Worm (Caenorhabditis elegans) whole organism, L2 larva: ENCODE measurements around the gene ZK1240.5.
A peak's percentile ranks its signal among the peaks of the same experiment; 100 is the strongest.

Experiments used
- C34F6.9 ChIP-seq: fragments of 150-350 bp; optimal IDR thresholded peaks from 2 replicates; lab custom pipeline; 2014; ENCODE audit warnings: missing biosample characterization, missing genetic modification characterization
- Y55F3AM.14 ChIP-seq: fragments of 200-800 bp; sonication (Bioruptor generic); optimal IDR thresholded peaks from 2 replicates; lab custom pipeline; 2018; ENCODE audit warnings: mild to moderate bottlenecking, missing genetic modification characterization, missing compliant biosample characterization
- aly-2 ChIP-seq: fragments of 150-350 bp; optimal IDR thresholded peaks from 2 replicates; lab custom pipeline; 2014; ENCODE audit warnings: missing biosample characterization, missing genetic modification characterization
- blmp-1 ChIP-seq: sonication (generic microtip); optimal IDR thresholded peaks from 2 replicates; lab custom pipeline; 2017; ENCODE audit warnings: missing genetic modification characterization, mild to moderate bottlenecking, missing compliant biosample characterization, antibody characterized with exemption, moderate library complexity; ENCODE audit not compliant: insufficient read depth
- ceh-82 ChIP-seq: fragments of 150-350 bp; optimal IDR thresholded peaks from 2 replicates; lab custom pipeline; 2014; ENCODE audit warnings: missing biosample characterization, missing genetic modification characterization
- dmd-4 ChIP-seq: sonication (generic microtip); optimal IDR thresholded peaks from 2 replicates; lab custom pipeline; 2017; ENCODE audit warnings: missing biosample characterization, missing genetic modification characterization
- egl-27 ChIP-seq: sonication (generic microtip); optimal IDR thresholded peaks from 3 replicates; lab custom pipeline; 2017; ENCODE audit warnings: missing biosample characterization, missing genetic modification reagents, missing genetic modification characterization
- fos-1 ChIP-seq: fragments of 150-350 bp; optimal IDR thresholded peaks from 2 replicates; lab custom pipeline; 2014; ENCODE audit warnings: missing biosample characterization, missing genetic modification characterization
- lin-39 ChIP-seq: fragments of 150-350 bp; optimal IDR thresholded peaks from 2 replicates; lab custom pipeline; 2014; ENCODE audit warnings: missing biosample characterization, missing genetic modification reagents, missing genetic modification characterization
- lsy-2 ChIP-seq, 2 experiments: fragments of 150-350 bp in 1 of 2; sonication (generic microtip) in 1 of 2; optimal IDR thresholded peaks; 2 replicates each; lab custom pipeline; 2014 to 2017; ENCODE audit warnings: missing biosample characterization in 2 of 2, missing genetic modification characterization in 2 of 2
- mdl-1 ChIP-seq, 2 experiments: fragments of 150-350 bp in 1 of 2; sonication (generic microtip) in 1 of 2; optimal IDR thresholded peaks; 2 replicates each; lab custom pipeline; 2017; ENCODE audit warnings: missing biosample characterization in 2 of 2, missing genetic modification characterization in 2 of 2
- nhr-12 ChIP-seq: fragments of 150-350 bp; optimal IDR thresholded peaks from 2 replicates; lab custom pipeline; 2014; ENCODE audit warnings: missing biosample characterization, missing genetic modification characterization
- nhr-129 ChIP-seq: fragments of 150-350 bp; optimal IDR thresholded peaks from 2 replicates; lab custom pipeline; 2014; ENCODE audit warnings: missing biosample characterization, missing genetic modification characterization
- nhr-21 ChIP-seq: fragments of 150-350 bp; optimal IDR thresholded peaks from 2 replicates; lab custom pipeline; 2014; ENCODE audit warnings: missing biosample characterization, missing genetic modification characterization
- nhr-23 ChIP-seq: fragments of 150-350 bp; optimal IDR thresholded peaks from 2 replicates; lab custom pipeline; 2014; ENCODE audit warnings: missing biosample characterization, missing genetic modification reagents, missing genetic modification characterization
- nhr-237 ChIP-seq: fragments of 150-350 bp; optimal IDR thresholded peaks from 2 replicates; lab custom pipeline; 2014; ENCODE audit warnings: missing biosample characterization, missing genetic modification characterization
- nhr-25 ChIP-seq: fragments of 150-350 bp; sonication (generic microtip); optimal IDR thresholded peaks from 3 replicates; lab custom pipeline; 2014; ENCODE audit warnings: missing biosample characterization, missing genetic modification characterization
- nhr-6 ChIP-seq: fragments of 150-350 bp; optimal IDR thresholded peaks from 2 replicates; lab custom pipeline; 2014; ENCODE audit warnings: missing biosample characterization, missing genetic modification characterization
- peb-1 ChIP-seq: fragments of 150-350 bp; optimal IDR thresholded peaks from 2 replicates; lab custom pipeline; 2014; ENCODE audit warnings: missing biosample characterization, missing genetic modification characterization
- sem-4 ChIP-seq: fragments of 150-350 bp; optimal IDR thresholded peaks from 2 replicates; lab custom pipeline; 2014; ENCODE audit warnings: missing biosample characterization, missing genetic modification reagents, missing genetic modification characterization
- sma-3 ChIP-seq: sonication (generic microtip); optimal IDR thresholded peaks from 2 replicates; lab custom pipeline; 2016; ENCODE audit warnings: missing genetic modification reagents, missing genetic modification characterization, missing compliant biosample characterization
- sma-9 ChIP-seq, 2 experiments: fragments of 150-350 bp in 1 of 2; sonication (generic microtip) in 1 of 2; optimal IDR thresholded peaks; 2 replicates each; lab custom pipeline; 2014 to 2016; ENCODE audit warnings: missing genetic modification characterization in 2 of 2, mild to moderate bottlenecking in 1 of 2, missing biosample characterization in 1 of 2, missing compliant biosample characterization in 1 of 2, missing genetic modification reagents in 1 of 2, moderate library complexity in 1 of 2
- unc-39 ChIP-seq: fragments of 150-350 bp; optimal IDR thresholded peaks from 2 replicates; lab custom pipeline; 2014; ENCODE audit warnings: missing biosample characterization, missing genetic modification characterization
- ztf-4 ChIP-seq: fragments of 150-350 bp; optimal IDR thresholded peaks from 2 replicates; lab custom pipeline; 2014; ENCODE audit warnings: missing biosample characterization, missing genetic modification characterization

The ZK1240.5 gene

ce11 chrII:2328963-2329442 lies 11.3 kb upstream of the ZK1240.5 start, which contains the start of the genes ZK1240.8 and ZK1240.1:
Gene ZK1240.8 (minus strand): TSS chrII:2329063.
Gene ZK1240.1 (plus strand): TSS chrII:2329392.
- no peak for TF ChIP-seq nhr-237 (tag; lab: Kevin White, UChicago)
- TF ChIP-seq unc-39 (tag; lab: Kevin White, UChicago), result no peak
- TF ChIP-seq, all 48 proteins: peak for 0

DNA sequence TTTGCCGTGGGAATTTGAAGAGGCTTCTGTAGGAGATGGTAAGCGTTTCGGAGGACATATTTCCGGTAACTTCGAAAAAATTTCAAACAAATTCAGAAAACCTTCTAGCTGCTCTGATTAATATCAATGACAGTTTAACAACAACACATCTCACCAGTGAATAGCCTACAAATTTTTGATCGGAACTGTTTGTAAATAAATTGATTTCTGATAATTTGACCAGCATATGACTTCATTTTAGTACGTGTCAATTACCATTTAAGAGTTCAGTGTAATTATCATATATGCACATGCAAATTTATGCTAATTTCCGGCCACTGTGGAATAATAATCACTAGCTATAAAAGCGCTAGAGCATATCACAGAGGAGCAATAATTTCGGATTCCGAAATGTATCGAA lies 7.2 kb upstream of the ZK1240.5 start, which contains the start of gene ZK1240.11:
TSS of gene ZK1240.11 (plus strand) at position 301 of the 400 bp plus-strand sequence.
- TF ChIP-seq mdl-1 (tag; optimal IDR thresholded peaks at IDR 0.05; lab: Kevin White, UChicago) (no peak), sem-4 (tag; lab: Kevin White, UChicago) (no peak), lsy-2 (tag; optimal IDR thresholded peaks at IDR 0.05; lab: Kevin White, UChicago) (no peak), aly-2 (tag; lab: Kevin White, UChicago) (no peak), sma-3 (GFP tag; lab: Kevin White, UChicago) (no peak), dmd-4 (no peak), nhr-12 (no peak), nhr-25 (no peak), nhr-129 (no peak)

DNA sequence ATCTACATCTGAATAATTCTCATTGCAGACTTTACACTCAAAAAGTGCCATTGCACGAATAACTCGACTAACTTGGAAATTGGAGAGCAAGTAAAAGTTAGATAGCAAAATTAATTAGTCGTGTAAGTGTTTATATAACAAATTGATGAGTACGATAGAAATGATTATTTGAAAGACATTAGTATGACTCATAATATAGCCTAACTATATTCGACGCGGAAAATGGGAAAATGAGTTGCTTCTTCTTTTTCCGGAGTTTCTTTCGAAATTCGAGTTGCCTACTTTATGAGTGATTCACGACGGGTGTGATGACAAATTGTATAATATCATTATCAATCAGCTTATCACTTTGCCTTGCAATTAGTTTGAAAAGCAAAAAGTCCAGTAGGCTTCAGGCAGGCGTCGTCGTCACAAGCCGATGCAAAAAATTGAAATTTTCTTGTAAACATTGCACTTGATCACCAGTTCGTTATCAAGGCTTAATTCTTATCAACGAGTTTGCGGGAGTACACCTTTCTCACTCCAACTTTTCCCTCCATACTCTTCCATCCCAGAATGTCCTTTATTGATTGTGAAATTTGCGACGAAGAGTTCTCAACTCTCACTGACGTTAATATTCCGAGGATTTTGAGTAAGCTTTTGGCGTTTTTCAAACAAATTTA lies 5.3 kb upstream of the ZK1240.5 start, which contains the start of the genes ZK1240.6 and ZK1240.2:
TSS of gene ZK1240.6 (minus strand) at position 51 of the 662 bp plus-strand sequence.
TSS of gene ZK1240.2 (plus strand) at position 520 of the 662 bp plus-strand sequence.
- TF ChIP-seq nhr-23 (tag; lab: Kevin White, UChicago) (no peak), fos-1 (tag; lab: Kevin White, UChicago) (peak; percentile 76), lsy-2 (tag; optimal IDR thresholded peaks at IDR 0.05; lab: Kevin White, UChicago) (no peak), sma-9 (GFP tag; optimal IDR thresholded peaks at IDR 0.05; lab: Kevin White, UChicago) (peak; percentile 21), sma-9 (tag; optimal IDR thresholded peaks at IDR 0.05; lab: Kevin White, UChicago) (no peak), nhr-6 (no peak), egl-27 (tag; lab: Kevin White, UChicago) (no peak)

- no peak for TF ChIP-seq Y55F3AM.14 (GFP tag; lab: Kevin White, UChicago)
- no peak for TF ChIP-seq nhr-237 (tag; lab: Kevin White, UChicago)
- no peak for TF ChIP-seq mdl-1 (tag; optimal IDR thresholded peaks at IDR 0.05; lab: Kevin White, UChicago)
- no peak for TF ChIP-seq aly-2 (tag; lab: Kevin White, UChicago)
- no peak for TF ChIP-seq ztf-4 (tag; lab: Kevin White, UChicago)
- TF ChIP-seq fos-1 (tag; lab: Kevin White, UChicago), result peak; percentile 87
Observed at ce11 chrII:2320097-2320496, 2.4 kb upstream of the ZK1240.5 start, which contains the start of gene ZK1240.3. Gene ZK1240.3 (plus strand): TSS chrII:2320334.

- TF ChIP-seq nhr-21 (tag; lab: Kevin White, UChicago), result no peak
Observed at ce11 chrII:2312747-2313146, 5.0 kb downstream of the ZK1240.5 start, which contains the start of the genes trim-21 and B0281.1. Gene trim-21 (minus strand): TSS chrII:2312847. Gene B0281.1 (plus strand): TSS chrII:2313067.

DNA sequence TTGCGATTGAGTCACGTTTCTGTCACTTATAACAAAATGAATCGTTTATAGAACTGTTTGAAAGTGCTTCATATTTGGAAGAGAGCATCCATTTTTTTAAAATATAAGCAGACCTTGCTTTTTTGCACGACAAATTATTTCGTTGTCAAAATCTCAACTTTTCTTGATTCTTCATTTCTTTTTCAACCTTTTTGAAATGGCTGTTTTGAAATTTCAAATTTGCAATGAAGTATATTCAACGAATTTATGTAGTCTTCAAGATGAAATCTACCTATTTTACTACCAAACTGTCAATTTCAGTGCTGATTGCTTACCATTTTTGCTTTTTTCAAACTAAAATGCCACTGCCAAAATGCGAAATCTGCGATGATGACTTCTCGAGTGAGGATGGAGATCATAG lies 11.0 kb downstream of the ZK1240.5 start, which contains the start of gene B0281.3:
TSS of gene B0281.3 (plus strand) at position 301 of the 400 bp plus-strand sequence.
- TF ChIP-seq nhr-129 (no peak), sem-4 (tag; lab: Kevin White, UChicago) (no peak), peb-1 (tag; lab: Kevin White, UChicago) (no peak), ceh-82 (tag; lab: Kevin White, UChicago) (no peak)

DNA sequence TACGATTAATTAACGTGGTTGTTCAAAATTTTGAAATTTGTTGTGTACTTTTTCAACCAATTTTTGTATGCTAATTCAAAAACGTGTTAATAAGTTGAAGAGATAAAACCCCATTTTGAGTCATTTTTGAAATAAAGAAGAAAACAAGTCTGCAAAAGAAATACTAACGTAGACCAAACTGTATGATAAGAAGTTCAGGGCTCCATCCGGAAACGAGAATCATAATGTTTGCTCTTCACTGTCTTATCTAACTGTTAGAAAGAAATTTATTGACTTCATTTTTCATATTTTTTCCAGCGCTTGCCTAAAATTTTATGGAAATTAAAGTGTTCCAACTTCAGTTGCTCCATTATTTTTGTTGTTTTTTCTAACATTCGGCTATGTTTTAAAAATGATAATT lies 12.2 kb downstream of the ZK1240.5 start:
- no peak for TF ChIP-seq C34F6.9 (tag; lab: Kevin White, UChicago)
- no peak for TF ChIP-seq egl-27 (tag; lab: Kevin White, UChicago)
- TF ChIP-seq fos-1 (tag; lab: Kevin White, UChicago), result peak; percentile 62
- no peak for TF ChIP-seq nhr-237 (tag; lab: Kevin White, UChicago)
- no peak for TF ChIP-seq lin-39 (tag; lab: Kevin White, UChicago)
- TF ChIP-seq blmp-1, result no peak
